Fruit fly (Drosophila melanogaster) whole organism, embryonic: ENCODE results near the gene PIG-B.

Source experiments
- CG10462 ChIP-seq: fragments of 200-800 bp; sonication (Bioruptor generic); optimal IDR thresholded peaks from 2 replicates; lab custom pipeline; 2016; ENCODE audit warnings: missing biosample characterization, missing genetic modification characterization
- CG11456 ChIP-seq: fragments of 200-800 bp; sonication (Bioruptor generic); IDR thresholded peaks from 3 replicates; pipeline ENCODE4 v1.3.6; 2022; ENCODE audit warnings: missing biosample characterization, missing genetic modification characterization
- CG11695 ChIP-seq: fragments of 200-800 bp; sonication (Bioruptor generic); IDR thresholded peaks from 3 replicates; pipeline ENCODE4 v1.3.6; 2022; ENCODE audit warnings: missing biosample characterization, missing genetic modification characterization
- CG12942 ChIP-seq: fragments of 200-800 bp; sonication (Bioruptor generic); optimal IDR thresholded peaks from 3 replicates; lab custom pipeline; 2016; ENCODE audit warnings: missing biosample characterization, missing genetic modification characterization
- CG13624 ChIP-seq: fragments of 200-800 bp; sonication (Bioruptor generic); optimal IDR thresholded peaks from 2 replicates; lab custom pipeline; 2016; ENCODE audit warnings: missing biosample characterization, missing genetic modification characterization
- CG15011 ChIP-seq: fragments of 200-800 bp; sonication (Bioruptor generic); optimal IDR thresholded peaks from 3 replicates; lab custom pipeline; 2018; ENCODE audit warnings: missing biosample characterization, mild to moderate bottlenecking, missing genetic modification characterization
- CG16779 ChIP-seq: fragments of 200-800 bp; sonication (Bioruptor generic); IDR thresholded peaks from 2 replicates; pipeline ENCODE4 v1.3.6; 2022; ENCODE audit warnings: missing biosample characterization, missing genetic modification characterization
- CG17385 ChIP-seq: fragments of 200-800 bp; sonication (Bioruptor generic); optimal IDR thresholded peaks from 3 replicates; lab custom pipeline; 2018; ENCODE audit warnings: missing biosample characterization, mild to moderate bottlenecking, missing genetic modification characterization
- CG2889 ChIP-seq: fragments of 200-800 bp; sonication (Bioruptor generic); IDR thresholded peaks from 3 replicates; pipeline ENCODE4 v1.3.6; 2022; ENCODE audit warnings: missing biosample characterization, missing genetic modification characterization
- CG3065 ChIP-seq: fragments of 200-800 bp; sonication (Bioruptor generic); optimal IDR thresholded peaks from 2 replicates; lab custom pipeline; 2016; ENCODE audit warnings: missing biosample characterization, missing genetic modification characterization
- CG31224 ChIP-seq: fragments of 200-800 bp; sonication (Bioruptor generic); IDR thresholded peaks from 2 replicates; pipeline ENCODE4 v1.3.6; 2022; ENCODE audit warnings: missing biosample characterization, missing genetic modification characterization
- CG4328 ChIP-seq: fragments of 200-800 bp; sonication (Bioruptor generic); optimal IDR thresholded peaks from 3 replicates; lab custom pipeline; 2017; ENCODE audit warnings: missing biosample characterization, missing genetic modification reagents, missing genetic modification characterization
- CG5245 ChIP-seq: fragments of 200-800 bp; sonication (Bioruptor generic); optimal IDR thresholded peaks from 3 replicates; lab custom pipeline; 2016; ENCODE audit warnings: missing biosample characterization, missing genetic modification characterization
- CG7271 ChIP-seq: fragments of 200-800 bp; sonication (Bioruptor generic); optimal IDR thresholded peaks from 2 replicates; lab custom pipeline; 2018; ENCODE audit warnings: missing biosample characterization, mild to moderate bottlenecking, missing genetic modification characterization, moderate library complexity
- CG7372 ChIP-seq: fragments of 200-800 bp; sonication (Bioruptor generic); IDR thresholded peaks from 2 replicates; pipeline ENCODE4 v1.3.6; 2022; ENCODE audit warnings: missing biosample characterization, missing genetic modification characterization
- CG7786 ChIP-seq: fragments of 200-800 bp; sonication (Bioruptor generic); optimal IDR thresholded peaks from 2 replicates; lab custom pipeline; 2016; ENCODE audit warnings: missing biosample characterization, missing genetic modification characterization
- Dbx ChIP-seq: fragments of 200-800 bp; sonication (Bioruptor generic); IDR thresholded peaks from 3 replicates; pipeline ENCODE4 v1.3.6; 2022; ENCODE audit warnings: missing biosample characterization, missing genetic modification characterization
- Dp ChIP-seq: fragments of 200-800 bp; sonication (Bioruptor generic); optimal IDR thresholded peaks from 2 replicates; lab custom pipeline; 2018; ENCODE audit warnings: missing biosample characterization, mild to moderate bottlenecking, missing genetic modification characterization, moderate library complexity
- Gug ChIP-seq: fragments of 200-800 bp; sonication (Bioruptor generic); IDR thresholded peaks from 4 replicates; pipeline ENCODE4 v1.3.6; 2022; ENCODE audit warnings: missing biosample characterization, missing genetic modification characterization
- HLH3B ChIP-seq: fragments of 200-800 bp; sonication (Bioruptor generic); IDR thresholded peaks from 2 replicates; pipeline ENCODE4 v1.3.6; 2022; ENCODE audit warnings: missing biosample characterization, missing genetic modification characterization
- Nf-YA ChIP-seq: fragments of 200-800 bp; sonication (Bioruptor generic); IDR thresholded peaks from 2 replicates; pipeline ENCODE4 v1.3.6; 2022; ENCODE audit warnings: missing biosample characterization, missing genetic modification characterization
- Opbp ChIP-seq: fragments of 200-800 bp; sonication (Bioruptor generic); IDR thresholded peaks from 3 replicates; pipeline ENCODE4 v1.3.6; 2022; ENCODE audit warnings: missing biosample characterization, missing genetic modification characterization; ENCODE audit not compliant: partially characterized antibody
- Optix ChIP-seq: fragments of 200-800 bp; sonication (Bioruptor generic); IDR thresholded peaks from 3 replicates; pipeline ENCODE4 v1.3.6; 2022; ENCODE audit warnings: missing biosample characterization, missing genetic modification characterization
- Ptx1 ChIP-seq: fragments of 200-800 bp; sonication (Bioruptor generic); IDR thresholded peaks from 2 replicates; pipeline ENCODE4 v1.3.6; 2022; ENCODE audit warnings: missing biosample characterization, missing genetic modification characterization
- Scr ChIP-seq: fragments of 200-800 bp; sonication (Bioruptor generic); IDR thresholded peaks from 2 replicates; pipeline ENCODE4 v1.3.6; 2022; ENCODE audit warnings: missing biosample characterization, missing genetic modification characterization; ENCODE audit not compliant: partially characterized antibody
- Sry-β ChIP-seq: fragments of 200-800 bp; sonication (Bioruptor generic); optimal IDR thresholded peaks from 2 replicates; lab custom pipeline; 2018; ENCODE audit warnings: missing biosample characterization, mild to moderate bottlenecking, missing genetic modification characterization, moderate library complexity
- Sry-δ ChIP-seq: fragments of 200-800 bp; sonication (Bioruptor generic); optimal IDR thresholded peaks from 2 replicates; lab custom pipeline; 2016; ENCODE audit warnings: missing biosample characterization, missing genetic modification characterization
- Usf ChIP-seq: fragments of 200-800 bp; sonication (Bioruptor generic); optimal IDR thresholded peaks from 2 replicates; lab custom pipeline; 2017; ENCODE audit warnings: missing genotype, missing biosample characterization, missing genetic modification characterization
- Vsx1 ChIP-seq: fragments of 200-800 bp; sonication (Bioruptor generic); optimal IDR thresholded peaks from 2 replicates; lab custom pipeline; 2017; ENCODE audit warnings: missing biosample characterization, mild to moderate bottlenecking, missing genetic modification characterization, missing genetic modification reagents
- bsh ChIP-seq, 2 experiments: fragments of 200-800 bp; sonication (Bioruptor generic); optimal IDR thresholded peaks; 2 replicates each; lab custom pipeline; 2017 to 2018; ENCODE audit warnings: mild to moderate bottlenecking in 2 of 2, missing biosample characterization in 2 of 2, missing genetic modification characterization in 2 of 2, moderate library complexity in 1 of 2
- btn ChIP-seq: fragments of 200-800 bp; sonication (Bioruptor generic); optimal IDR thresholded peaks from 2 replicates; lab custom pipeline; 2016; ENCODE audit warnings: missing biosample characterization, missing genetic modification characterization
- dmrt99B ChIP-seq: fragments of 200-800 bp; sonication (Bioruptor generic); optimal IDR thresholded peaks from 2 replicates; lab custom pipeline; 2018; ENCODE audit warnings: missing biosample characterization, mild to moderate bottlenecking, missing genetic modification characterization, moderate library complexity
- fru ChIP-seq: fragments of >200 bp; optimal IDR thresholded peaks from 2 replicates; lab custom pipeline; 2017
- fu2 ChIP-seq: fragments of 200-800 bp; sonication (Bioruptor generic); optimal IDR thresholded peaks from 2 replicates; lab custom pipeline; 2016; ENCODE audit warnings: missing biosample characterization, missing genetic modification characterization
- gt ChIP-seq: fragments of 200-800 bp; sonication (Bioruptor generic); IDR thresholded peaks from 2 replicates; pipeline ENCODE4 v1.3.6; 2022; ENCODE audit warnings: missing biosample characterization, missing genetic modification characterization
- lbe ChIP-seq: fragments of 200-800 bp; sonication (Bioruptor generic); optimal IDR thresholded peaks from 2 replicates; lab custom pipeline; 2016; ENCODE audit warnings: missing biosample characterization, mild to moderate bottlenecking, missing genetic modification characterization
- lov ChIP-seq, 2 experiments: fragments of 200-800 bp in 1 of 2; fragments of >200 bp in 1 of 2; sonication (Bioruptor generic) in 1 of 2; IDR thresholded peaks in 1 of 2; optimal IDR thresholded peaks in 1 of 2; 2 replicates in 1 of 2; 3 replicates in 1 of 2; pipeline versions ENCODE4 v1.3.6 to Lab custom; 2017 to 2022; ENCODE audit warnings: missing biosample characterization in 1 of 2, missing genetic modification characterization in 1 of 2
- maf-S ChIP-seq: fragments of 200-800 bp; sonication (Bioruptor generic); optimal IDR thresholded peaks from 2 replicates; lab custom pipeline; 2016; ENCODE audit warnings: missing biosample characterization, missing genetic modification characterization
- mld ChIP-seq: fragments of 200-800 bp; sonication (Bioruptor generic); IDR thresholded peaks from 3 replicates; pipeline ENCODE4 v1.3.6; 2022; ENCODE audit warnings: missing biosample characterization, missing genetic modification characterization; ENCODE audit not compliant: partially characterized antibody
- pita ChIP-seq: fragments of 200-800 bp; sonication (Bioruptor generic); optimal IDR thresholded peaks from 2 replicates; lab custom pipeline; 2017; ENCODE audit warnings: missing biosample characterization, mild to moderate bottlenecking, missing genetic modification characterization
- pum ChIP-seq: fragments of 200-800 bp; sonication (Bioruptor generic); optimal IDR thresholded peaks from 2 replicates; lab custom pipeline; 2016; ENCODE audit warnings: missing biosample characterization, missing genetic modification characterization
- repo ChIP-seq: fragments of 200-800 bp; sonication (Bioruptor generic); optimal IDR thresholded peaks from 2 replicates; lab custom pipeline; 2016; ENCODE audit warnings: missing biosample characterization, missing genetic modification characterization
- salm ChIP-seq: fragments of 200-800 bp; sonication (Bioruptor generic); optimal IDR thresholded peaks from 2 replicates; lab custom pipeline; 2018; ENCODE audit warnings: missing biosample characterization, mild to moderate bottlenecking, missing genetic modification characterization
- sima ChIP-seq: fragments of 200-800 bp; sonication (Bioruptor generic); optimal IDR thresholded peaks from 2 replicates; lab custom pipeline; 2016; ENCODE audit warnings: missing biosample characterization, missing genetic modification characterization
- sug ChIP-seq: fragments of 200-800 bp; optimal IDR thresholded peaks from 2 replicates; lab custom pipeline; 2019; ENCODE audit warnings: missing biosample characterization, mild to moderate bottlenecking, missing genetic modification characterization, moderate library complexity
- tap ChIP-seq: fragments of 200-800 bp; optimal IDR thresholded peaks from 3 replicates; lab custom pipeline; 2019; ENCODE audit warnings: missing biosample characterization, mild to moderate bottlenecking, missing genetic modification characterization, moderate library complexity
- tin ChIP-seq: fragments of 200-800 bp; sonication (Bioruptor generic); optimal IDR thresholded peaks from 3 replicates; lab custom pipeline; 2016; ENCODE audit warnings: missing biosample characterization, missing genetic modification characterization
- usp ChIP-seq: fragments of >200 bp; optimal IDR thresholded peaks from 2 replicates; lab custom pipeline; 2017; ENCODE audit warnings: missing biosample characterization, missing genetic modification characterization
- wor ChIP-seq: fragments of 200-800 bp; sonication (Bioruptor generic); IDR thresholded peaks from 2 replicates; pipeline ENCODE4 v1.3.6; 2022; ENCODE audit warnings: missing biosample characterization, missing genetic modification characterization
- zen2 ChIP-seq: fragments of 200-800 bp; sonication (Bioruptor generic); IDR thresholded peaks from 3 replicates; pipeline ENCODE4 v1.3.6; 2022; ENCODE audit warnings: missing biosample characterization, missing genetic modification characterization; ENCODE audit not compliant: partially characterized antibody
- zf30C ChIP-seq: fragments of 200-800 bp; sonication (Bioruptor generic); optimal IDR thresholded peaks from 3 replicates; lab custom pipeline; 2018; ENCODE audit warnings: missing biosample characterization, mild to moderate bottlenecking, missing genetic modification characterization

The PIG-B gene

dm6 chr3L:3806330-3806729 is 4.7 kb upstream of the PIG-B start, which contains the start of the genes CG32264, ntc and IntS10 (continued):
- TF ChIP-seq zf30C: no peak
- TF ChIP-seq zen2 (GFP tag; lab: Robert Waterston, UW): no peak
- TF ChIP-seq CG31224 (GFP tag; lab: Robert Waterston, UW): peak; percentile 56
- no peak for TF ChIP-seq CG11695
- TF ChIP-seq Opbp (GFP tag; lab: Robert Waterston, UW): no peak
- TF ChIP-seq, all 482 proteins: peak for 304

- TF ChIP-seq usp (GFP tag; lab: Kevin White, UChicago) (no peak), CG7786 (no peak), maf-S (GFP tag; lab: Kevin White, UChicago) (no peak), Nf-YA (GFP tag; lab: Robert Waterston, UW) (no peak), CG5245 (no peak), CG31224 (GFP tag; lab: Robert Waterston, UW) (no peak), Dp (peak; percentile 85), CG16779 (no peak), sug (peak; percentile 23), tap (no peak), pum (GFP tag; lab: Kevin White, UChicago) (no peak), Gug (GFP tag; lab: Robert Waterston, UW) (no peak), CG13624 (GFP tag; lab: Kevin White, UChicago) (no peak), CG7271 (tag; lab: Kevin White, UChicago) (no peak), CG10462 (GFP tag; lab: Kevin White, UChicago) (no peak), tin (GFP tag; lab: Kevin White, UChicago) (no peak), btn (GFP tag; lab: Kevin White, UChicago) (no peak), mld (GFP tag; lab: Robert Waterston, UW) (0 out of 3 replicates have a peak, but pooled peaks have one; percentile 46), HLH3B (GFP tag; lab: Robert Waterston, UW) (no peak), Usf (GFP tag; lab: Kevin White, UChicago) (no peak), CG12942 (GFP tag; lab: Kevin White, UChicago) (no peak), Optix (GFP tag; lab: Robert Waterston, UW) (no peak), repo (no peak), Scr (peak; percentile 61), CG15011 (no peak), bsh (GFP tag; optimal IDR thresholded peaks at IDR 0.05; lab: Kevin White, UChicago) (no peak), CG4328 (GFP tag; lab: Kevin White, UChicago) (no peak), fru (lab: Kevin White, UChicago) (no peak), CG7372 (GFP tag; lab: Robert Waterston, UW) (no peak), sima (GFP tag; lab: Kevin White, UChicago) (no peak), CG11456 (no peak), CG3065 (no peak), Dbx (GFP tag; lab: Robert Waterston, UW) (no peak), CG17385 (no peak), lov (optimal IDR thresholded peaks at IDR 0.05; lab: Kevin White, UChicago) (no peak), lov (GFP tag; IDR thresholded peaks at IDR 0.05; lab: Robert Waterston, UW) (no peak), Sry-β (GFP tag; lab: Kevin White, UChicago) (no peak), gt (GFP tag; lab: Robert Waterston, UW) (no peak), CG2889 (GFP tag; lab: Robert Waterston, UW) (no peak), lbe (no peak), Vsx1 (GFP tag; lab: Kevin White, UChicago) (no peak), wor (GFP tag; lab: Robert Waterston, UW) (no peak), Sry-δ (GFP tag; lab: Kevin White, UChicago) (peak; percentile 82), salm (tag; lab: Kevin White, UChicago) (no peak), dmrt99B (no peak), fu2 (no peak), Ptx1 (GFP tag; lab: Robert Waterston, UW) (no peak), pita (GFP tag; lab: Kevin White, UChicago) (no peak)
These were observed 1.1 kb upstream of the PIG-B start, which contains the start of gene CG32262 for dm6 chr3L:3809943-3810342. Gene CG32262, minus strand, starts transcription at chr3L:3810196.
